Worm (Caenorhabditis elegans): ENCODE data around the gene lab-2.
A peak's percentile ranks its signal among the peaks of the same experiment; 100 is the strongest.

DNA sequence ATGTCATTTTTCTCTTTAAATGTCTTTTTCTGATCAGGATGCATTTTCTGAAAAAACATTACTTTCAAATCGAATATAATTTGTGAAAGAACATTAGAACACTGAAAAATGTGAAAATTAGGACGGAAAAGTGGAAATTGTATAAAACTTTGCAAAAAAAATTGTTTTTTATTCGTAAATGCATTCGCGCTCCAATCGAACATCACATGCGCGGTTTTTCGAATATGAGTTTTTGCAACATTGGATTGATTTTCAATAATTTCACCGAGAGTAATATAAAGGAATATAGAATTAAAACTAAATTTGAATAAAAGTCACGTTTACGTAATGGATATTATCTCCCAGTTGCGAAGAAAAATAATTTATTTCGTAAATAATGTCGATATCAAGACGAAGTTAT is 52.2 kb downstream of the lab-2 start, which contains the start of the genes spot-1 and B0361.11:
- peak; percentile 78 to 89 for TF ChIP-seq lsy-2 (tag; optimal IDR thresholded peaks at IDR 0.05)
- TF ChIP-seq nhr-85 (tag), result peak; percentile 83
- TF ChIP-seq irx-1 (tag; optimal IDR thresholded peaks at IDR 0.05), result peak; percentile 39
- no peak for TF ChIP-seq ztf-4 (tag; optimal IDR thresholded peaks at IDR 0.05)
- no peak for TF ChIP-seq ama-1 (optimal IDR thresholded peaks at IDR 0.05)
- TF ChIP-seq elt-3 (tag; optimal IDR thresholded peaks at IDR 0.05), result peak in 2 of 6 experiments; percentile 31 to 50
- no peak for TF ChIP-seq fkh-10 (GFP tag; optimal IDR thresholded peaks at IDR 0.05)
- TF ChIP-seq ces-1 (GFP tag; optimal IDR thresholded peaks at IDR 0.05), result no peak
